Worm (Caenorhabditis elegans): Measurements from ENCODE around the gene hpo-31.

Gene hpo-31

ce11 chrV:13822752-13823151, at the start of gene hpo-31:
TSS of gene hpo-31 (plus strand) at chrV:13823052.
- TF ChIP-seq dao-5 (tag; optimal IDR thresholded peaks at IDR 0.05), result no peak
- no peak for TF ChIP-seq him-1 (tag; optimal IDR thresholded peaks at IDR 0.05)
- TF ChIP-seq W03F9.2 (tag; optimal IDR thresholded peaks at IDR 0.05), result no peak

DNA sequence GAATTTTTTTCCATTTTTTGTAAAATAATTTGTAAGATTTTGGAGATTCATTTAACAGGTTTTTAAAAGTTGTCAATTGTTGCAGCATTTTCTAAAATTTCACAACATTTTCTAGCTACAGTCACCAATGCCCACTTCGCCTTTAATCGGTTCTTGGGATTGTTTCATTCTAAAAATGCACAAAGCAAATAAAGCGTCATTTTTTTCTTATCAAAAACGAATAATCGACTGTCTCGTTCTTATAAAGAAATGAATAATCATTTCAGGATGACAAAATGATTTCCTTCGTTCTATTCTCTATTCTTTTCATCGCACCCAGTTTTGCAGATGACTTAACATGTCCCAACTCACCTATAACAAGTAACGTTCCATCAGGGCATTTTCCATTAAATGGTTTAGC, 47.3 kb upstream of the hpo-31 start, which contains the start of gene F53C11.1:
F53C11.1 (plus strand) TSS at position 268 of the 400 bp plus-strand sequence.
- no peak for TF ChIP-seq W03F9.2 (tag; optimal IDR thresholded peaks at IDR 0.05)

DNA sequence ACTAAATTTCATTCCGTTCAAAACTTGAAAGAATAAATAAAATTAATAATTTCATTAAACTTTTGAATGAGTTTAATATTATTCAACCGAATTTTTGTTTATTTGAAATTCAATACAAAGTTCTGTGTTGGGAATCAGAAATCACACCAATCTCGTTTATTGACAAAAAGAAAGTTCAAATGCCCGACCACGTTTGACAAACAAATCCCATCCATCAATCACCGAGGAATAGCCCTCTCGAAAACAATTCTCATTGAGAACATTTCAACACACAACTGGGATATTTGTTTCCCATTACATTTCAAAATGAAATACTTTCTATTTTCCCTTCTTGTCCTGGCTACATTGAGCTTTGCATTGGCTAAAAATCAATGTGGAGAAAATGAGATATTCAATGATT, 45.0 kb upstream of the hpo-31 start, which contains the start of gene F53C11.9:
F53C11.9 (plus strand) TSS at position 159 of the 400 bp plus-strand sequence.
- TF ChIP-seq him-1 (tag; optimal IDR thresholded peaks at IDR 0.05), result no peak
- no peak for TF ChIP-seq W03F9.2 (tag; optimal IDR thresholded peaks at IDR 0.05)
- no peak for TF ChIP-seq dao-5 (tag; optimal IDR thresholded peaks at IDR 0.05)

DNA sequence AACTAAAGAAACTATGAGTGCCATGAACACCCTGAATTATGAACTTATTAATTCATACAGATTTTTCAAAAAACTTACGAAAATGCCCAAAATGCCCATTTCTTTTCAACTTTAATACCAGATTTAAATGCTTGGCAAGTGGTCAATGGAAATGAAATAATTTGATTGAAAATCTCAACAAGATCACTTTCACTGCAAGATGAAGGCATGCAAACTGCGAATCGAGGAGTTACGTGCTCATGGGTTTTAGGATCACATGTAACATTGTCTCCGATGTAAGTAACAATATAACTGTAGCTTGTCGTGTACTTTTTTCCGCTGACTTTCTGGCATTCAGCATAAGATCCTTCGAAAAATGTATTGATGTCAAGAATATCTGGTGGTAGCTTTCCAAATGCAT, 42.0 kb upstream of the hpo-31 start:
- TF ChIP-seq him-1 (tag; optimal IDR thresholded peaks at IDR 0.05), result no peak
- TF ChIP-seq W03F9.2 (tag; optimal IDR thresholded peaks at IDR 0.05), result no peak
- TF ChIP-seq dao-5 (tag; optimal IDR thresholded peaks at IDR 0.05), result no peak

- TF ChIP-seq him-1 (tag; optimal IDR thresholded peaks at IDR 0.05), result no peak
- TF ChIP-seq dao-5 (tag; optimal IDR thresholded peaks at IDR 0.05), result no peak
- TF ChIP-seq W03F9.2 (tag; optimal IDR thresholded peaks at IDR 0.05), result no peak
Observed at ce11 chrV:13782190-13782589, 40.7 kb upstream of the hpo-31 start, which contains the start of gene decr-1.1. TSS of gene decr-1.1 (plus strand) at chrV:13782399.

- TF ChIP-seq W03F9.2 (tag; optimal IDR thresholded peaks at IDR 0.05) (no peak), him-1 (tag; optimal IDR thresholded peaks at IDR 0.05) (no peak), dao-5 (tag; optimal IDR thresholded peaks at IDR 0.05) (no peak)
Observed at ce11 chrV:13785767-13786166, 37.1 kb upstream of the hpo-31 start.

DNA sequence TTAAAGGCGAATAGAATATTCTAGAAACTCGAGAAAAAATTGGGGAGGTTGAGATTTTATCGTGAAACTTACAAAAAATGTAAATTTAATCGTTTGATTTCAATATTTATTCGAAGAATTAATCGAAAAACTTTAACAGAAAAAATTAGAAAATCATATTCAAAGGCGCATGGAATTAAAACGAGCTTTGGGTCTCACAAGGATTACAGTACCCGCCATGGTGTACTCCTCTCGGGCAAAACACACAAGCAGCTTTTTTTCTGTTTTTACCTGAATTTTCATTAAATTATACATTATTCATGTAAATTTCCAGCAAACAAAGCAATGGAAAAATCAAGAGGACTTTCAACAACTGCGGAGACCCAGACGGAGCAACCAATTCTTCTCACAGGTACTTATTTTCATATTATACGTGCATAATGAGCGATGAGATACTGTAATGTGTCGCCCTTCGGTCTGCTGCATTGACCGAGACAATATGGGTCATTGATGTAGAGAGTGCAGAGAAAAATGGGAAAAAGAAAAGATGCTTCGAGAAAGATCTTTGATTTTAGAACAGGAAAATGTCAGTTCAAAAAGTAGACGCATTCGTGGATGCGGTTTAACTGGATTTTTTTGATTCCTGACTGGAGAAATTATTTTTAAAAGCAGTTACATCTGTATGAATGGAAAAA, 35.5 kb upstream of the hpo-31 start, which contains the start of the genes F53C11.4 and F53C11.5:
F53C11.4 (minus strand) TSS at position 128 of the 674 bp plus-strand sequence.
F53C11.5 (plus strand) TSS at position 325 of the 674 bp plus-strand sequence.
- no peak for TF ChIP-seq him-1 (tag; optimal IDR thresholded peaks at IDR 0.05)
- TF ChIP-seq dao-5 (tag; optimal IDR thresholded peaks at IDR 0.05), result no peak
- TF ChIP-seq W03F9.2 (tag; optimal IDR thresholded peaks at IDR 0.05), result peak; percentile 3

ce11 chrV:13787948-13788681, 34.7 kb upstream of the hpo-31 start:
- TF ChIP-seq W03F9.2 (tag; optimal IDR thresholded peaks at IDR 0.05) (no peak), him-1 (tag; optimal IDR thresholded peaks at IDR 0.05) (no peak), dao-5 (tag; optimal IDR thresholded peaks at IDR 0.05) (no peak)

DNA sequence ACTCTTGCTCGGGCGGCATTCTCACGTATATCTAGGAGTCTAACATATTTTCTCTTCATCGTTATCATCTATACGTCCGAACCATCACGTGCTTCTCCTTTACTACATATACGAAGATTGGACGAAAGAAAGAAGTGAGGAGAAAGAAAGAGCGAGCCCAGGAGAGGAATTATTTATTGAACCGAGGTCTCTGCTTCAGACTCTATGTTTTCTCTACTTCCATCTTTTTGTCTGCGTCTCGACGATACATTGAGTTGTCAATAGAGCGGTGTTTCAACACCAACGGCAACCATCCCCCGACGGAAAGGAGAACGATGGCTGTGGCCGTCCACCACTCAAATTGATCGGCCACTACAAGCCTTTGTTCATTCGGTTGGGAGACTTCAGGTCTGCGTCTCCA, 33.5 kb upstream of the hpo-31 start:
- TF ChIP-seq him-1 (tag; optimal IDR thresholded peaks at IDR 0.05) (peak; percentile 58), dao-5 (tag; optimal IDR thresholded peaks at IDR 0.05) (no peak), W03F9.2 (tag; optimal IDR thresholded peaks at IDR 0.05) (peak; percentile 84)

DNA sequence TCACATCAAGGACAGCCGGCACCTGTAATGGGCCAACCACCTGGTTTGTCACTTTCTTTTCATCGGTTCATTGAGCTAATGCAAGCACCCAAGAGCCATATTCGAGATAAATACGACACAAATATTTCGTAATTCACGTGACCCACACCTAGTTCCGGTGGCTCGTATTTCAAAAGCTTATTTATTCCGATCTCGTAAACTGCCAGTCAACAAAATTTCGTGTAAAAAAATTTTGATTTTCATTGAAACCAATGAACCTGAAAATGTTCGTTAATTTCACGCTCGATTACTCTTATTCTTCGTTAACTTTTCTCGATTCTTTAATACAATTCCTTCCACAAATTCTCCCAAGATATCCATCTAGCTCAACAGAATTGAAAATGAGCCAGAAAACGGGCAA, 32.7 kb upstream of the hpo-31 start:
- TF ChIP-seq him-1 (tag; optimal IDR thresholded peaks at IDR 0.05) (no peak), dao-5 (tag; optimal IDR thresholded peaks at IDR 0.05) (no peak), W03F9.2 (tag; optimal IDR thresholded peaks at IDR 0.05) (no peak)

ce11 chrV:13790557-13790956, 32.3 kb upstream of the hpo-31 start:
- TF ChIP-seq W03F9.2 (tag; optimal IDR thresholded peaks at IDR 0.05) (no peak), him-1 (tag; optimal IDR thresholded peaks at IDR 0.05) (no peak), dao-5 (tag; optimal IDR thresholded peaks at IDR 0.05) (no peak)

DNA sequence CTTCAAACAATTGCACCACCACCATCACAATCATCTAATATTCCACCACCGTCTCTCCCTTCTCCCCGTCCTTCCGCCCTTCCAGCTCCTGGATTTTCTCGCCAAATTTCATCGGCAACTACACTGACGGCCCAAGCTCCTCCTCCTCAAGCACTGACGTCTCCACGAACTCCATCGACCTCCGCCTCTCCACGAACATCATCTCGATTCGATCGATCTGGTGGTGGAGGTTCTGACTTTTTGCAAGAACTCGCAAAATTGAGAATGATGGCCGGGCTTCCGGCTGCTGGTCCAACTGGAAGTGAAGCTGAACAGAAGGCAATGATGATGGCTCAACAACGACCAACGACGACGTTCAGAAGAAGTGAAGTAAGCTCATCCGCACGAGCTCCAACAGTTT, 28.8 kb upstream of the hpo-31 start:
- TF ChIP-seq him-1 (tag; optimal IDR thresholded peaks at IDR 0.05) (no peak), W03F9.2 (tag; optimal IDR thresholded peaks at IDR 0.05) (no peak), dao-5 (tag; optimal IDR thresholded peaks at IDR 0.05) (no peak)

ce11 chrV:13796246-13796776, 26.5 kb upstream of the hpo-31 start, which contains the start of gene twk-32:
TSS of gene twk-32 (plus strand) at chrV:13796641.
- TF ChIP-seq him-1 (tag; optimal IDR thresholded peaks at IDR 0.05), result no peak
- no peak for TF ChIP-seq dao-5 (tag; optimal IDR thresholded peaks at IDR 0.05)

DNA sequence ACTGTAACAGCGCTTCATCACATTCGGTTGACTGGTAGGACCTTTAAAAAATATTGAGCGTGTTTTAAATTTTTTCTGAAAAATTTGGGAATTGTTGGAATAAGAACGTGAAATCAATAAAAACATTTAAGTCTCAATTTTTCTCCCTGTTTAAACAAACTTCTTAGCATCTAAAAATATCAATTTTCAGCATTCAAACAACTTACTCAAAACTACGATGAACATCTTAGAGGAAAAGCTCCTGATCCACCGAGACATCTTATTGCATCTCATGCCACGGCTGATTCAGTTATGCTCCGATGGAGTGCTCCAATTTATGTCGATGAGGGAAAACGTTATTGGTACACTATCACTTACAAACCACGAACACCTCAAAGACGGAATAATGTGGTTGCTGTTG, 23.7 kb upstream of the hpo-31 start:
- TF ChIP-seq dao-5 (tag; optimal IDR thresholded peaks at IDR 0.05) (no peak), him-1 (tag; optimal IDR thresholded peaks at IDR 0.05) (no peak), W03F9.2 (tag; optimal IDR thresholded peaks at IDR 0.05) (no peak)
